Worm (Caenorhabditis elegans): ENCODE data around the gene F36G3.3.

Gene F36G3.3

ce11 chrX:9822606-9823264, 24.1 kb downstream of the F36G3.3 start (continued):
- TF ChIP-seq sem-4 (tag; optimal IDR thresholded peaks at IDR 0.05), result no peak
- no peak for TF ChIP-seq lin-13 (GFP tag; optimal IDR thresholded peaks at IDR 0.05)
- no peak for TF ChIP-seq gmeb-1 (tag; optimal IDR thresholded peaks at IDR 0.05)
- peak; percentile 81 for TF ChIP-seq skn-1 (tag; optimal IDR thresholded peaks at IDR 0.05)
- no peak for TF ChIP-seq peb-1 (tag; optimal IDR thresholded peaks at IDR 0.05)

ce11 chrX:9831215-9831614, 32.6 kb downstream of the F36G3.3 start, which contains the start of gene rrc-1:
rrc-1 (minus strand) TSS chrX:9831288.
- TF ChIP-seq ceh-82 (tag; optimal IDR thresholded peaks at IDR 0.05) (no peak), blmp-1 (tag; optimal IDR thresholded peaks at IDR 0.05; ENCODE audit: insufficient read depth) (no peak), skn-1 (tag; optimal IDR thresholded peaks at IDR 0.05) (no peak)

- no peak for TF ChIP-seq Y55F3AM.14 (GFP tag; optimal IDR thresholded peaks at IDR 0.05)
- TF ChIP-seq nhr-129 (tag; optimal IDR thresholded peaks at IDR 0.05), result peak; percentile 42
- peak; percentile 45 for TF ChIP-seq F13H6.1 (tag; optimal IDR thresholded peaks at IDR 0.05)
- no peak for TF ChIP-seq nhr-23 (tag; optimal IDR thresholded peaks at IDR 0.05)
These were observed 33.7 kb downstream of the F36G3.3 start for ce11 chrX:9832370-9832769.

ce11 chrX:9837989-9838541, 39.4 kb downstream of the F36G3.3 start, which contains the start of gene ipla-2:
ipla-2 (minus strand) TSS chrX:9838039.
- TF ChIP-seq nhr-129 (tag; optimal IDR thresholded peaks at IDR 0.05), result peak; percentile 91
- TF ChIP-seq skn-1 (tag; optimal IDR thresholded peaks at IDR 0.05), result peak; percentile 30
- no peak for TF ChIP-seq gmeb-1 (tag; optimal IDR thresholded peaks at IDR 0.05)
- no peak for TF ChIP-seq unc-62 (GFP tag; optimal IDR thresholded peaks at IDR 0.05)
- TF ChIP-seq mab-5 (tag; optimal IDR thresholded peaks at IDR 0.05), result no peak
- peak; percentile 21 to 92 for TF ChIP-seq mdl-1 (tag; optimal IDR thresholded peaks at IDR 0.05)
- peak; percentile 3 for TF ChIP-seq nhr-21 (tag; optimal IDR thresholded peaks at IDR 0.05)
- peak; percentile 24 to 79 for TF ChIP-seq lsy-2 (tag; optimal IDR thresholded peaks at IDR 0.05)
- no peak for TF ChIP-seq ztf-1 (GFP tag; conservative IDR thresholded peaks at IDR 0.05)
- no peak for TF ChIP-seq ceh-82 (tag; optimal IDR thresholded peaks at IDR 0.05)
- no peak for TF ChIP-seq nhr-23 (tag; optimal IDR thresholded peaks at IDR 0.05)
- peak; percentile 74 for TF ChIP-seq sem-4 (tag; optimal IDR thresholded peaks at IDR 0.05)
- TF ChIP-seq lin-39 (tag; optimal IDR thresholded peaks at IDR 0.05), result no peak
- TF ChIP-seq egl-27 (tag; optimal IDR thresholded peaks at IDR 0.05), result no peak
- no peak for TF ChIP-seq Y55F3AM.14 (GFP tag; optimal IDR thresholded peaks at IDR 0.05)
- no peak for TF ChIP-seq nhr-12 (tag; optimal IDR thresholded peaks at IDR 0.05)
- no peak for TF ChIP-seq aly-2 (tag; optimal IDR thresholded peaks at IDR 0.05)
- TF ChIP-seq lin-13 (GFP tag; optimal IDR thresholded peaks at IDR 0.05), result peak; percentile 55
- TF ChIP-seq sma-9 (GFP tag; optimal IDR thresholded peaks at IDR 0.05), result peak; percentile 59
- TF ChIP-seq sma-9 (tag; optimal IDR thresholded peaks at IDR 0.05), result no peak
- TF ChIP-seq nhr-77 (tag; optimal IDR thresholded peaks at IDR 0.05), result no peak
- TF ChIP-seq elt-3 (tag; optimal IDR thresholded peaks at IDR 0.05), result no peak
- TF ChIP-seq R02D3.7 (tag; optimal IDR thresholded peaks at IDR 0.05), result no peak
- TF ChIP-seq ztf-11 (tag; optimal IDR thresholded peaks at IDR 0.05), result no peak
- TF ChIP-seq F13H6.1 (tag; optimal IDR thresholded peaks at IDR 0.05), result peak; percentile 57
- peak; percentile 93 for TF ChIP-seq C34F6.9 (tag; optimal IDR thresholded peaks at IDR 0.05)
- TF ChIP-seq alr-1 (tag; optimal IDR thresholded peaks at IDR 0.05), result no peak
- TF ChIP-seq lin-11 (tag; optimal IDR thresholded peaks at IDR 0.05), result peak; percentile 17
- TF ChIP-seq ZK546.5 (tag; optimal IDR thresholded peaks at IDR 0.05), result no peak
- TF ChIP-seq zag-1 (tag; optimal IDR thresholded peaks at IDR 0.05), result peak; percentile 38
- TF ChIP-seq unc-55 (GFP tag; optimal IDR thresholded peaks at IDR 0.05), result peak; percentile 71
- peak; percentile 58 for TF ChIP-seq nhr-25 (tag; optimal IDR thresholded peaks at IDR 0.05)
- TF ChIP-seq nhr-237 (tag; optimal IDR thresholded peaks at IDR 0.05), result no peak
- peak; percentile 88 for TF ChIP-seq crh-2 (tag; optimal IDR thresholded peaks at IDR 0.05)
- no peak for TF ChIP-seq mbf-1 (tag; optimal IDR thresholded peaks at IDR 0.05)
- TF ChIP-seq unc-39 (tag; optimal IDR thresholded peaks at IDR 0.05), result no peak
- TF ChIP-seq ztf-4 (tag; optimal IDR thresholded peaks at IDR 0.05), result peak; percentile 26
- TF ChIP-seq ama-1 (optimal IDR thresholded peaks at IDR 0.05), result peak; percentile 4
- peak; percentile 84 for TF ChIP-seq fos-1 (tag; optimal IDR thresholded peaks at IDR 0.05)
- peak; percentile 4 for TF ChIP-seq sma-3 (GFP tag; optimal IDR thresholded peaks at IDR 0.05)
- no peak for TF ChIP-seq blmp-1 (tag; optimal IDR thresholded peaks at IDR 0.05; ENCODE audit: insufficient read depth)
- peak; percentile 8 for TF ChIP-seq snpc-4 (tag; optimal IDR thresholded peaks at IDR 0.05)
- no peak for TF ChIP-seq dmd-4 (tag; optimal IDR thresholded peaks at IDR 0.05)
- no peak for TF ChIP-seq ceh-16 (tag; optimal IDR thresholded peaks at IDR 0.05)
- peak; percentile 65 for TF ChIP-seq nhr-6 (tag; optimal IDR thresholded peaks at IDR 0.05)
- TF ChIP-seq peb-1 (tag; optimal IDR thresholded peaks at IDR 0.05), result no peak
